Worm (Caenorhabditis elegans): ENCODE measurements around the gene sqv-1.

ce11 chrIV:8367887-8368286 lies 7.0 kb downstream of the sqv-1 start:
- no peak for TF ChIP-seq daf-12 (tag; optimal IDR thresholded peaks at IDR 0.05)
- no peak for TF ChIP-seq nhr-237 (tag; optimal IDR thresholded peaks at IDR 0.05)
- no peak for TF ChIP-seq nhr-67 (tag; optimal IDR thresholded peaks at IDR 0.05)
- TF ChIP-seq R02D3.7 (tag; optimal IDR thresholded peaks at IDR 0.05), result no peak
- TF ChIP-seq fkh-10 (GFP tag; optimal IDR thresholded peaks at IDR 0.05), result no peak
- no peak for TF ChIP-seq ceh-9 (tag; optimal IDR thresholded peaks at IDR 0.05)
- TF ChIP-seq mdl-1 (tag; optimal IDR thresholded peaks at IDR 0.05), result no peak
- TF ChIP-seq zag-1 (tag; optimal IDR thresholded peaks at IDR 0.05), result no peak

All from whole organism, L3 larva.